Worm (Caenorhabditis elegans): Measurements from ENCODE around the gene sdc-1.

DNA sequence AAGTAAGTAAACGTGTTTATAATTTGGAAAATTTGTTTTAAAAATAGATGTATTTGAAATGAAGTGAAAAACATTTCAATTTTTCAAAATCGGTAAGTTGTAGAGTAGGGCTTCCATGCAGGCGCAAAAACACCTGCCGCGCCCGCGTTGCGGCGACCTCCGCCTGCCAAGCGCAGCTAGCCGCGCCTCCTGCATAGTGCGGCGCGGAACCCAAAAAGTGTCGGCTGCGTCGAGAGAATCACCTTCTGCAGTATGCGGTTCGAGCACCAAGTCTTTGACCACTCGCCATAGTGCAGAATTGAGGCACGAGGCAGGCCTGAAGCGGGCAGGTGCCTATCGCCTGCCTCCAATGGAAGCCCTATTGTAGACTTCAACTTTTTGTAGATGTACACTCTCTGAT lies 34.1 kb downstream of the sdc-1 start:
- TF ChIP-seq ceh-27 (GFP tag; optimal IDR thresholded peaks at IDR 0.05) (no peak), rec-8 (tag; optimal IDR thresholded peaks at IDR 0.05) (no peak), dpl-1 (GFP tag; optimal IDR thresholded peaks at IDR 0.05) (no peak)
